Fruit fly (Drosophila melanogaster) Kc167 (cell line): Measurements from ENCODE around the gene mRpS6.

Source experiments
- Myc ChIP-seq: fragments of >200 bp; optimal IDR thresholded peaks from 2 replicates; lab custom pipeline; 2017; ENCODE audit warnings: missing external identifiers
- Sin3A ChIP-seq: fragments of >200 bp; optimal IDR thresholded peaks from 2 replicates; lab custom pipeline; 2018; ENCODE audit warnings: missing external identifiers
- h ChIP-seq: fragments of >200 bp; optimal IDR thresholded peaks from 3 replicates; lab custom pipeline; 2018; ENCODE audit warnings: missing external identifiers
- insv ChIP-seq: fragments of >200 bp; optimal IDR thresholded peaks from 3 replicates; lab custom pipeline; 2018; ENCODE audit warnings: missing external identifiers
- psq ChIP-seq: fragments of >200 bp; optimal IDR thresholded peaks from 2 replicates; lab custom pipeline; 2017; ENCODE audit warnings: missing external identifiers
- ttk ChIP-seq: sonication (Bioruptor generic); optimal IDR thresholded peaks from 2 replicates; lab custom pipeline; 2017; ENCODE audit warnings: missing external identifiers

mRpS6 gene

dm6 chr3L:4352009-4352408 lies 12.3 kb upstream of the mRpS6 start:
- TF ChIP-seq h (lab: Kevin White, UChicago), result no peak

- TF ChIP-seq Sin3A (lab: Kevin White, UChicago) (no peak), psq (no peak), Myc (lab: Kevin White, UChicago) (no peak)
These were observed 11.7 kb upstream of the mRpS6 start for dm6 chr3L:4352649-4353048.

DNA sequence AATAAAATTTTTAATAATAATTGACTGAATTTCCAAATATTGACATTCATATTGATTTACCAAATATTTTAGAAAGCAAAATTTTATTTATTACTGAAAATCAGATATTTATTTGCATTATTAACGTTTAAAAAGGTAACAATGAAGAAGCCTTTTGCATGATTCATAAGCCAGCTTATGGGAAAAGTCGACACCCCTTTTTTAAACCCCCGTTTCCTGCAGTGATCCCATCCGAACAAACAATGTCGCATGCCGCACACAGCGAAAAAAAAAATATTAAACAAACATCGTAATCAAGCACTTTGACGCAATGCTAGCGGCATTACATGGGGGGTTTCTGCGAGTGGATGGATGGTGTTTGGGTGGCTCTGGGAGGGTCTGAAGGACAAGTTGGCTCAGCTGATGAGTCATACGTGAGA lies 10.7 kb upstream of the mRpS6 start:
- TF ChIP-seq Sin3A (lab: Kevin White, UChicago) (no peak), h (lab: Kevin White, UChicago) (no peak), Myc (lab: Kevin White, UChicago) (no peak), ttk (lab: Kevin White, UChicago) (no peak), insv (lab: Kevin White, UChicago) (no peak), psq (no peak)

- TF ChIP-seq ttk (lab: Kevin White, UChicago) (no peak), psq (no peak), h (lab: Kevin White, UChicago) (no peak), insv (lab: Kevin White, UChicago) (no peak), Myc (lab: Kevin White, UChicago) (no peak), Sin3A (lab: Kevin White, UChicago) (no peak)
These were observed 9.3 kb upstream of the mRpS6 start for dm6 chr3L:4354898-4355627.

dm6 chr3L:4356986-4357385 lies 7.4 kb upstream of the mRpS6 start:
- TF ChIP-seq insv (lab: Kevin White, UChicago) (no peak), ttk (lab: Kevin White, UChicago) (no peak), Sin3A (lab: Kevin White, UChicago) (no peak), psq (no peak), h (lab: Kevin White, UChicago) (no peak), Myc (lab: Kevin White, UChicago) (no peak)

- TF ChIP-seq Myc (lab: Kevin White, UChicago) (no peak), psq (no peak), Sin3A (lab: Kevin White, UChicago) (no peak), insv (lab: Kevin White, UChicago) (no peak), h (lab: Kevin White, UChicago) (no peak), ttk (lab: Kevin White, UChicago) (no peak)
These were observed 6.6 kb upstream of the mRpS6 start for dm6 chr3L:4357705-4358131.

dm6 chr3L:4359688-4360375 lies 4.5 kb upstream of the mRpS6 start:
- TF ChIP-seq psq, result no peak
- no peak for TF ChIP-seq insv (lab: Kevin White, UChicago)
- no peak for TF ChIP-seq h (lab: Kevin White, UChicago)
- no peak for TF ChIP-seq Myc (lab: Kevin White, UChicago)
- no peak for TF ChIP-seq Sin3A (lab: Kevin White, UChicago)
- no peak for TF ChIP-seq ttk (lab: Kevin White, UChicago)

DNA sequence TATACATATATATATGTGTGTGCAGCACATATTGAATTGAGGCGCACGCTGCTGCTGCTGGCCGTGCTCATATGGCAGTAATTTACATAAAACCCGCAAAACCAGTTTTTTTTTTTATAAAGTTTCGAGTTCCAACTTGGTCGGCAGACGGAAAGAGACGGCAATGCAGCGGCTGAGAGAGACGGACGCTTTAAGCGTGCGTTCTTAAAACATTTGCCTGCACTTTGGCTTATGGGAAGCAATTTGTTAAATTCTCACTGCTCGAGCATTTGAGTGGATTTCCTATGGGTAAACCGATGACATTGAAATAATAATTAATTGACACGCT lies 4.0 kb upstream of the mRpS6 start:
- TF ChIP-seq Myc (lab: Kevin White, UChicago), result no peak
- no peak for TF ChIP-seq ttk (lab: Kevin White, UChicago)
- no peak for TF ChIP-seq h (lab: Kevin White, UChicago)

- no peak for TF ChIP-seq Sin3A (lab: Kevin White, UChicago)
- TF ChIP-seq ttk (lab: Kevin White, UChicago), result no peak
- TF ChIP-seq psq, result no peak
- no peak for TF ChIP-seq Myc (lab: Kevin White, UChicago)
- no peak for TF ChIP-seq h (lab: Kevin White, UChicago)
- TF ChIP-seq insv (lab: Kevin White, UChicago), result no peak
These were observed 1.4 kb upstream of the mRpS6 start for dm6 chr3L:4362937-4363336.

DNA sequence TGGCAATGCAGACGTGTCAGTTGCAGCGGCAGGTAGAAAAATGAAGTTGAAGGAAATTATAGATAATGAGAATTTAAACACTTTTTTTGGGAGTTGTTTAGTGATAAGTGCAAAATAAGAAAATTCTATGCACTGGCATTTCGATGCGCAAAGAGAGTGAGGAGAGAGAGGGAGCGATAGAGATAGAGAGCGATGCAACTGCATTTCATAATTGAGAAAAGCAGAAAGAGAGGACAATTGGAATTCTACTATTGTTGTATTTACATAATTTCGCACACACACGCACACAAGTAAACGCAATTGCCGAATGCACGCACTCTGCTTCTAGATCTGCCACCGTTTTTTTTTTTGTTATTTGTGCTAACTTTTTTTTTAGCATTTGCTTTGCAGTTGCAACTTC lies 866 bp upstream of the mRpS6 start:
- TF ChIP-seq Sin3A (lab: Kevin White, UChicago) (no peak), psq (no peak), h (lab: Kevin White, UChicago) (no peak), insv (lab: Kevin White, UChicago) (no peak), ttk (lab: Kevin White, UChicago) (no peak), Myc (lab: Kevin White, UChicago) (no peak)

dm6 chr3L:4365197-4365596 lies 847 bp downstream of the mRpS6 start, which contains the start of gene CG33514:
Gene CG33514, plus strand, starts transcription at chr3L:4365434.
- TF ChIP-seq Myc (lab: Kevin White, UChicago) (no peak), psq (no peak), insv (lab: Kevin White, UChicago) (no peak), Sin3A (lab: Kevin White, UChicago) (no peak), h (lab: Kevin White, UChicago) (no peak), ttk (lab: Kevin White, UChicago) (no peak)

dm6 chr3L:4367339-4367738 lies 3.0 kb downstream of the mRpS6 start, which contains the start of gene CG11342:
Gene CG11342, minus strand, starts transcription at chr3L:4367458.
- TF ChIP-seq Myc (lab: Kevin White, UChicago) (no peak), psq (no peak), h (lab: Kevin White, UChicago) (no peak), Sin3A (lab: Kevin White, UChicago) (no peak), insv (lab: Kevin White, UChicago) (no peak), ttk (lab: Kevin White, UChicago) (no peak)
